Worm (Caenorhabditis elegans) whole organism, midembryonic: ENCODE results near the gene mop-25.2.

ENCODE experiments used
- T22C8.4 ChIP-seq: fragments of 200-800 bp; sonication (Bioruptor generic); IDR thresholded peaks from 2 replicates; pipeline ENCODE4 v1.3.6; 2022; ENCODE audit warnings: missing genetic modification characterization, missing compliant biosample characterization
- cog-1 ChIP-seq: sonication (generic microtip); optimal IDR thresholded peaks from 2 replicates; lab custom pipeline; 2016; ENCODE audit warnings: missing genetic modification characterization, missing compliant biosample characterization
- flt-1 ChIP-seq: fragments of 200-800 bp; sonication (Bioruptor generic); IDR thresholded peaks from 2 replicates; pipeline ENCODE4 v1.3.6; 2022; ENCODE audit warnings: missing genetic modification characterization, missing compliant biosample characterization
- klf-2 ChIP-seq: fragments of 200-800 bp; sonication (Bioruptor generic); conservative IDR thresholded peaks from 2 replicates; pipeline ENCODE4 v1.3.6; 2022; ENCODE audit warnings: missing genetic modification reagents, missing genetic modification characterization, missing compliant biosample characterization
- med-1 ChIP-seq: sonication (generic microtip); optimal IDR thresholded peaks from 2 replicates; lab custom pipeline; 2017; ENCODE audit warnings: missing genetic modification characterization, mild to moderate bottlenecking, missing compliant biosample characterization, antibody characterized with exemption, missing genetic modification reagents; ENCODE audit not compliant: insufficient read depth
- ref-1 ChIP-seq: fragments of 200-800 bp; sonication (Bioruptor generic); conservative IDR thresholded peaks from 2 replicates; pipeline ENCODE4 v1.3.6; 2022; ENCODE audit warnings: missing genetic modification reagents, missing genetic modification characterization, missing compliant biosample characterization
- tab-1 ChIP-seq: fragments of 200-800 bp; sonication (Bioruptor generic); IDR thresholded peaks from 2 replicates; pipeline ENCODE4 v1.3.6; 2022; ENCODE audit warnings: missing genetic modification characterization, missing compliant biosample characterization
- ztf-23 ChIP-seq: fragments of 200-800 bp; sonication (Bioruptor generic); IDR thresholded peaks from 2 replicates; pipeline ENCODE4 v1.3.6; 2022; ENCODE audit warnings: missing genetic modification reagents, missing genetic modification characterization, missing compliant biosample characterization
- ztf-29 ChIP-seq: fragments of 200-800 bp; sonication (Bioruptor generic); IDR thresholded peaks from 2 replicates; pipeline ENCODE4 v1.3.6; 2022; ENCODE audit warnings: missing genetic modification reagents, missing genetic modification characterization, missing compliant biosample characterization

- TF ChIP-seq flt-1 (GFP tag; lab: Robert Waterston, UW) (no peak), cog-1 (no peak), klf-2 (GFP tag; lab: Robert Waterston, UW) (no peak), T22C8.4 (GFP tag; lab: Robert Waterston, UW) (no peak), tab-1 (GFP tag; lab: Robert Waterston, UW) (no peak), med-1 (no peak), ztf-29 (GFP tag; lab: Robert Waterston, UW) (no peak), ztf-23 (GFP tag; lab: Robert Waterston, UW) (no peak), ref-1 (GFP tag; lab: Robert Waterston, UW) (no peak)
These were observed 11.7 kb downstream of the mop-25.2 start, which contains the start of gene nlp-11 for ce11 chrII:9691839-9692238.
